Fruit fly (Drosophila melanogaster): Measurements from ENCODE around the gene rg.

The rg gene

DNA sequence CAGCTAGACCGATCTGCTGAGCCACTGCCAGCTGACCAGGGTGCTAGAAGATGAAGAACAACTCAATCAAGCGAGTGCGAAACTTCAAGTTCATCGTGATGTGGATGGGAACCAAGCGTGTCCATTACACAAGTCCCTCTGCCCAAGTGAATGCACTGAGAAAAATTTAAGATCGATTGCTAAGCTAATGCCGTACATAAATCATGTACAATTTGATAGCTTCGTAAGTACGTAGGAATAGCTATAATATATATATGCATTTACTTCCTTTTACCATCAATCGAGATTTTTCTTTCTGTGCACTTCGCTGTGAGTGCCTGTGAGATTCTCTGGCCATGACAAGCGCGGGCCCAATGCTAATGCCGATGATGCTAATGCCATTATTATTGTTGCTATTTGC lies 47.1 kb upstream of the rg start (continued):
- TF ChIP-seq CG30403 (GFP tag; optimal IDR thresholded peaks at IDR 0.05) = peak; percentile 7
- TF ChIP-seq CG34376 (GFP tag; optimal IDR thresholded peaks at IDR 0.05) = no peak
- no peak for TF ChIP-seq vnd (GFP tag; IDR thresholded peaks at IDR 0.05; ENCODE audit: partially characterized antibody)
- TF ChIP-seq CG11456 (GFP tag; IDR thresholded peaks at IDR 0.05) = no peak
- no peak for TF ChIP-seq Asciz (GFP tag; optimal IDR thresholded peaks at IDR 0.05)
- no peak for TF ChIP-seq CG13775 (GFP tag; optimal IDR thresholded peaks at IDR 0.05)
- TF ChIP-seq seq (GFP tag; IDR thresholded peaks at IDR 0.05) = no peak
- TF ChIP-seq CG3163 (GFP tag; optimal IDR thresholded peaks at IDR 0.05) = no peak
- 0 out of 2 replicates have a peak, but pooled peaks have one; percentile 35 for TF ChIP-seq CG17328 (GFP tag; IDR thresholded peaks at IDR 0.05)
- TF ChIP-seq CG11093 (GFP tag; IDR thresholded peaks at IDR 0.05) = no peak
- no peak for TF ChIP-seq CG43689 (GFP tag; IDR thresholded peaks at IDR 0.05)
- no peak for TF ChIP-seq Fer1 (GFP tag; optimal IDR thresholded peaks at IDR 0.05)
- no peak for TF ChIP-seq CG14667 (GFP tag; IDR thresholded peaks at IDR 0.05)
- no peak for TF ChIP-seq h (optimal IDR thresholded peaks at IDR 0.05)
- no peak for TF ChIP-seq Rx (GFP tag; IDR thresholded peaks at IDR 0.05)
- no peak for TF ChIP-seq CG5180 (GFP tag; optimal IDR thresholded peaks at IDR 0.05)
- no peak for TF ChIP-seq Sry-δ (GFP tag; optimal IDR thresholded peaks at IDR 0.05)
- TF ChIP-seq fd96Cb (tag; optimal IDR thresholded peaks at IDR 0.05) = peak; percentile 13
- TF ChIP-seq slbo (GFP tag; IDR thresholded peaks at IDR 0.05) = peak; percentile 48
- TF ChIP-seq slp2 (GFP tag; optimal IDR thresholded peaks at IDR 0.05) = no peak
- no peak for TF ChIP-seq CG1529 (GFP tag; optimal IDR thresholded peaks at IDR 0.05)
- TF ChIP-seq Hsf (GFP tag; optimal IDR thresholded peaks at IDR 0.05) = no peak
- no peak for TF ChIP-seq ranshi (GFP tag; IDR thresholded peaks at IDR 0.05)
- TF ChIP-seq CG6254 (GFP tag; optimal IDR thresholded peaks at IDR 0.05) = no peak
- no peak for TF ChIP-seq CG8290 (GFP tag; optimal IDR thresholded peaks at IDR 0.05)
- TF ChIP-seq CG8290 (tag; optimal IDR thresholded peaks at IDR 0.05) = peak in 1 of 2 experiments; percentile 49
- TF ChIP-seq Dbx (GFP tag; IDR thresholded peaks at IDR 0.05) = no peak
- TF ChIP-seq CG17359 (tag; optimal IDR thresholded peaks at IDR 0.05) = no peak
- no peak for TF ChIP-seq nau (GFP tag; optimal IDR thresholded peaks at IDR 0.05)
- TF ChIP-seq CG32532 (GFP tag; IDR thresholded peaks at IDR 0.05) = peak; percentile 38; the same call in 1 of the 2 replicates
- no peak for TF ChIP-seq wek (GFP tag; optimal IDR thresholded peaks at IDR 0.05)
- TF ChIP-seq CG4820 (GFP tag; optimal IDR thresholded peaks at IDR 0.05) = no peak
- TF ChIP-seq sisA (GFP tag; IDR thresholded peaks at IDR 0.05) = no peak
- peak; percentile 27 for TF ChIP-seq CG2712 (tag; optimal IDR thresholded peaks at IDR 0.05)
- no peak for TF ChIP-seq Usf (GFP tag; optimal IDR thresholded peaks at IDR 0.05)
- TF ChIP-seq pan (optimal IDR thresholded peaks at IDR 0.05) = no peak
- no peak for TF ChIP-seq pan (GFP tag; optimal IDR thresholded peaks at IDR 0.05 in 1 of 2, IDR thresholded peaks at IDR 0.05 in 1 of 2)
- no peak for TF ChIP-seq Meics (GFP tag; optimal IDR thresholded peaks at IDR 0.05)
- TF ChIP-seq sob (GFP tag; IDR thresholded peaks at IDR 0.05) = 0 out of 2 replicates have a peak, but pooled peaks have one; percentile 29
- no peak for TF ChIP-seq croc (GFP tag; conservative IDR thresholded peaks at IDR 0.05)
- no peak for TF ChIP-seq eve (GFP tag; optimal IDR thresholded peaks at IDR 0.05)
- TF ChIP-seq unc-4 (GFP tag; IDR thresholded peaks at IDR 0.05; ENCODE audit: partially characterized antibody) = no peak
- no peak for TF ChIP-seq p53 (GFP tag; optimal IDR thresholded peaks at IDR 0.05)
- no peak for TF ChIP-seq ro (GFP tag; IDR thresholded peaks at IDR 0.05)
- TF ChIP-seq CG15514 (GFP tag; optimal IDR thresholded peaks at IDR 0.05) = no peak
- TF ChIP-seq CG11247 (GFP tag; IDR thresholded peaks at IDR 0.05) = no peak
- no peak for TF ChIP-seq stc (GFP tag; IDR thresholded peaks at IDR 0.05)
- TF ChIP-seq CG3838 (GFP tag; optimal IDR thresholded peaks at IDR 0.05) = no peak
- peak; percentile 7 for TF ChIP-seq ind (GFP tag; optimal IDR thresholded peaks at IDR 0.05)
- TF ChIP-seq abd-A (tag; optimal IDR thresholded peaks at IDR 0.05) = no peak
- TF ChIP-seq ab (GFP tag; optimal IDR thresholded peaks at IDR 0.05) = no peak
- no peak for TF ChIP-seq sqz (GFP tag; optimal IDR thresholded peaks at IDR 0.05)
- no peak for TF ChIP-seq CHES-1-like (GFP tag; optimal IDR thresholded peaks at IDR 0.05)
- no peak for TF ChIP-seq Nf-YA (GFP tag; IDR thresholded peaks at IDR 0.05)

All from whole organism, embryonic.